Worm (Caenorhabditis elegans) whole organism, L1 larva: Measurements from ENCODE around the gene ZK262.2.

Experiments used
- aly-2 ChIP-seq: fragments of 150-350 bp; optimal IDR thresholded peaks from 2 replicates; lab custom pipeline; 2014; ENCODE audit warnings: missing biosample characterization, missing genetic modification characterization
- blmp-1 ChIP-seq: fragments of 150-350 bp; optimal IDR thresholded peaks from 2 replicates; lab custom pipeline; 2014; ENCODE audit warnings: missing biosample characterization, missing genetic modification characterization
- ceh-90 ChIP-seq: sonication (generic microtip); optimal IDR thresholded peaks from 2 replicates; lab custom pipeline; 2016; ENCODE audit warnings: missing genetic modification characterization, missing compliant biosample characterization
- elt-3 ChIP-seq, 6 experiments: fragments of 150-350 bp in 1 of 6; sonication (generic microtip); optimal IDR thresholded peaks; 2 replicates each; lab custom pipeline; 2017 to 2018; ENCODE audit warnings: missing biosample characterization in 6 of 6, missing genetic modification characterization in 6 of 6, inconsistent platforms in 1 of 6
- nhr-47 ChIP-seq: sonication (generic microtip); optimal IDR thresholded peaks from 2 replicates; lab custom pipeline; 2016; ENCODE audit warnings: mild to moderate bottlenecking, missing genetic modification characterization, moderate library complexity, missing compliant biosample characterization
- nhr-76 ChIP-seq: sonication (generic microtip); optimal IDR thresholded peaks from 2 replicates; lab custom pipeline; 2017; ENCODE audit warnings: missing biosample characterization, missing genetic modification characterization
- pqm-1 ChIP-seq: sonication (generic microtip); optimal IDR thresholded peaks from 3 replicates; lab custom pipeline; 2017; ENCODE audit warnings: missing biosample characterization, missing genetic modification characterization
- rnt-1 ChIP-seq: sonication (generic microtip); optimal IDR thresholded peaks from 2 replicates; lab custom pipeline; 2016; ENCODE audit warnings: mild to moderate bottlenecking, missing genetic modification characterization, moderate library complexity, missing compliant biosample characterization
- snpc-4 ChIP-seq: fragments of 150-350 bp; optimal IDR thresholded peaks from 2 replicates; lab custom pipeline; 2014; ENCODE audit warnings: missing biosample characterization, missing genetic modification characterization
- sox-4 ChIP-seq: sonication (generic microtip); optimal IDR thresholded peaks from 2 replicates; lab custom pipeline; 2016; ENCODE audit warnings: missing genetic modification characterization, missing compliant biosample characterization
- tbx-2 ChIP-seq: sonication (generic microtip); optimal IDR thresholded peaks from 2 replicates; lab custom pipeline; 2016; ENCODE audit warnings: missing genetic modification characterization, missing compliant biosample characterization
- ztf-11 ChIP-seq, 2 experiments: sonication (generic microtip); optimal IDR thresholded peaks; 2 replicates each; lab custom pipeline; 2016 to 2017; ENCODE audit warnings: missing genetic modification characterization in 2 of 2, missing biosample characterization in 1 of 2, missing compliant biosample characterization in 1 of 2

- TF ChIP-seq nhr-76 (tag; lab: Kevin White, UChicago) (no peak), rnt-1 (tag; lab: Kevin White, UChicago) (no peak), pqm-1 (tag; lab: Kevin White, UChicago) (no peak), blmp-1 (tag; lab: Kevin White, UChicago) (no peak), ceh-90 (tag; lab: Kevin White, UChicago) (no peak), elt-3 (tag; optimal IDR thresholded peaks at IDR 0.05; lab: Kevin White, UChicago) (no peak), nhr-47 (tag; lab: Kevin White, UChicago) (no peak), snpc-4 (tag; lab: Kevin White, UChicago) (no peak), ztf-11 (tag; optimal IDR thresholded peaks at IDR 0.05; lab: Kevin White, UChicago) (no peak), sox-4 (tag; lab: Kevin White, UChicago) (no peak), tbx-2 (tag; lab: Kevin White, UChicago) (no peak), aly-2 (tag; lab: Kevin White, UChicago) (no peak)
These were observed 8.0 kb upstream of the ZK262.2 start, which contains the start of gene srj-26 for ce11 chrV:18420797-18421196.
